Fruit fly (Drosophila melanogaster) whole organism, embryonic: Measurements from ENCODE around the gene VhaSFD.

Experiments
- Ada2b ChIP-seq: fragments of 200-800 bp; sonication (Bioruptor generic); IDR thresholded peaks from 2 replicates; pipeline ENCODE4 v1.3.6; 2022; ENCODE audit warnings: missing biosample characterization, missing genetic modification characterization
- Aef1 ChIP-seq: fragments of 200-800 bp; sonication (Bioruptor generic); IDR thresholded peaks from 3 replicates; pipeline ENCODE4 v1.3.6; 2022; ENCODE audit warnings: missing biosample characterization, missing genetic modification characterization
- CG10431 ChIP-seq: fragments of 200-800 bp; sonication (Bioruptor generic); optimal IDR thresholded peaks from 3 replicates; lab custom pipeline; 2018; ENCODE audit warnings: missing biosample characterization, mild to moderate bottlenecking, missing genetic modification characterization
- CG11085 ChIP-seq: fragments of 200-800 bp; sonication (Bioruptor generic); IDR thresholded peaks from 2 replicates; pipeline ENCODE4 v1.3.6; 2022; ENCODE audit warnings: missing biosample characterization, missing genetic modification characterization
- CG12659 ChIP-seq: fragments of 200-800 bp; sonication (Bioruptor generic); optimal IDR thresholded peaks from 3 replicates; lab custom pipeline; 2017; ENCODE audit warnings: mild to moderate bottlenecking, missing biosample characterization, missing genetic modification reagents, missing genetic modification characterization
- CG12769 ChIP-seq: fragments of 200-800 bp; sonication (Bioruptor generic); optimal IDR thresholded peaks from 2 replicates; lab custom pipeline; 2019; ENCODE audit warnings: missing biosample characterization, mild to moderate bottlenecking, missing genetic modification characterization, moderate library complexity
- CG12942 ChIP-seq: fragments of 200-800 bp; sonication (Bioruptor generic); optimal IDR thresholded peaks from 3 replicates; lab custom pipeline; 2016; ENCODE audit warnings: missing biosample characterization, missing genetic modification characterization
- CG13775 ChIP-seq: fragments of 200-800 bp; sonication (Bioruptor generic); optimal IDR thresholded peaks from 3 replicates; lab custom pipeline; 2017; ENCODE audit warnings: missing biosample characterization, mild to moderate bottlenecking, missing genetic modification characterization
- CG14014 ChIP-seq: fragments of 200-800 bp; sonication (Bioruptor generic); IDR thresholded peaks from 2 replicates; pipeline ENCODE4 v1.3.6; 2022; ENCODE audit warnings: missing biosample characterization, missing genetic modification characterization
- CG15073 ChIP-seq: fragments of 200-800 bp; sonication (Bioruptor generic); optimal IDR thresholded peaks from 2 replicates; lab custom pipeline; 2016; ENCODE audit warnings: missing biosample characterization, missing genetic modification characterization
- CG18599 ChIP-seq: fragments of 200-800 bp; sonication (Bioruptor generic); optimal IDR thresholded peaks from 3 replicates; lab custom pipeline; 2017; ENCODE audit warnings: missing biosample characterization, missing genetic modification characterization, mild to moderate bottlenecking, moderate library complexity, missing genetic modification reagents
- CG2120 ChIP-seq: fragments of 200-800 bp; sonication (Bioruptor generic); optimal IDR thresholded peaks from 3 replicates; lab custom pipeline; 2016; ENCODE audit warnings: missing biosample characterization, missing genetic modification characterization
- CG2129 ChIP-seq: fragments of 200-800 bp; sonication (Bioruptor generic); IDR thresholded peaks from 2 replicates; pipeline ENCODE4 v1.3.6; 2022; ENCODE audit warnings: missing biosample characterization, missing genetic modification characterization; ENCODE audit not compliant: partially characterized antibody
- CG2678 ChIP-seq: fragments of 200-800 bp; sonication (Bioruptor generic); optimal IDR thresholded peaks from 3 replicates; lab custom pipeline; 2019; ENCODE audit warnings: missing biosample characterization, mild to moderate bottlenecking, missing genetic modification characterization, moderate library complexity
- CG7271 ChIP-seq: fragments of 200-800 bp; sonication (Bioruptor generic); optimal IDR thresholded peaks from 2 replicates; lab custom pipeline; 2018; ENCODE audit warnings: missing biosample characterization, mild to moderate bottlenecking, missing genetic modification characterization, moderate library complexity
- CG7745 ChIP-seq: fragments of 200-800 bp; sonication (Bioruptor generic); optimal IDR thresholded peaks from 2 replicates; lab custom pipeline; 2018; ENCODE audit warnings: missing biosample characterization, mild to moderate bottlenecking, missing genetic modification characterization, moderate library complexity
- CG8765 ChIP-seq: fragments of 200-800 bp; sonication (Bioruptor generic); IDR thresholded peaks from 2 replicates; pipeline ENCODE4 v1.3.6; 2022; ENCODE audit warnings: missing biosample characterization, missing genetic modification characterization
- CG9817 ChIP-seq: fragments of 200-800 bp; sonication (Bioruptor generic); optimal IDR thresholded peaks from 2 replicates; lab custom pipeline; 2018; ENCODE audit warnings: missing biosample characterization, mild to moderate bottlenecking, missing genetic modification characterization, moderate library complexity
- CrebB ChIP-seq: fragments of 200-800 bp; sonication (Bioruptor generic); optimal IDR thresholded peaks from 3 replicates; lab custom pipeline; 2018; ENCODE audit warnings: missing biosample characterization, mild to moderate bottlenecking, missing genetic modification characterization
- Deaf1 ChIP-seq: fragments of 200-800 bp; optimal IDR thresholded peaks from 3 replicates; lab custom pipeline; 2019; ENCODE audit warnings: missing biosample characterization, mild to moderate bottlenecking, missing genetic modification characterization, moderate library complexity
- Doc2 ChIP-seq: fragments of 200-800 bp; sonication (Bioruptor generic); IDR thresholded peaks from 2 replicates; pipeline ENCODE4 v1.3.6; 2022; ENCODE audit warnings: missing biosample characterization, missing genetic modification characterization
- E2f2 ChIP-seq: fragments of 200-800 bp; sonication (Bioruptor generic); IDR thresholded peaks from 2 replicates; pipeline ENCODE4 v1.3.6; 2022; ENCODE audit warnings: missing biosample characterization, missing genetic modification characterization
- Fer2 ChIP-seq: fragments of 200-800 bp; sonication (Bioruptor generic); optimal IDR thresholded peaks from 2 replicates; lab custom pipeline; 2018; ENCODE audit warnings: missing biosample characterization, mild to moderate bottlenecking, missing genetic modification characterization, moderate library complexity
- Lim3 ChIP-seq: fragments of 200-800 bp; sonication (Bioruptor generic); IDR thresholded peaks from 2 replicates; pipeline ENCODE4 v1.3.6; 2022; ENCODE audit warnings: missing biosample characterization, missing genetic modification characterization
- NC2α ChIP-seq: fragments of 200-800 bp; sonication (Bioruptor generic); optimal IDR thresholded peaks from 2 replicates; lab custom pipeline; 2016; ENCODE audit warnings: missing biosample characterization, missing genetic modification characterization
- Nf-YA ChIP-seq: fragments of 200-800 bp; sonication (Bioruptor generic); IDR thresholded peaks from 2 replicates; pipeline ENCODE4 v1.3.6; 2022; ENCODE audit warnings: missing biosample characterization, missing genetic modification characterization
- Rx ChIP-seq: fragments of 200-800 bp; sonication (Bioruptor generic); IDR thresholded peaks from 2 replicates; pipeline ENCODE4 v1.3.6; 2022; ENCODE audit warnings: missing biosample characterization, missing genetic modification characterization
- Six4 ChIP-seq: fragments of 200-800 bp; sonication (Bioruptor generic); optimal IDR thresholded peaks from 2 replicates; lab custom pipeline; 2016; ENCODE audit warnings: missing biosample characterization, missing genetic modification characterization
- Sry-δ ChIP-seq: fragments of 200-800 bp; sonication (Bioruptor generic); optimal IDR thresholded peaks from 2 replicates; lab custom pipeline; 2016; ENCODE audit warnings: missing biosample characterization, missing genetic modification characterization
- TFAM ChIP-seq: fragments of 200-800 bp; sonication (Bioruptor generic); optimal IDR thresholded peaks from 2 replicates; lab custom pipeline; 2017; ENCODE audit warnings: missing biosample characterization, missing genetic modification characterization, inconsistent platforms
- Xrp1 ChIP-seq: fragments of 200-800 bp; sonication (Bioruptor generic); IDR thresholded peaks from 2 replicates; pipeline ENCODE4 v1.3.6; 2022; ENCODE audit warnings: missing biosample characterization, missing genetic modification characterization
- al ChIP-seq: fragments of 200-800 bp; sonication (Bioruptor generic); IDR thresholded peaks from 2 replicates; pipeline ENCODE4 v1.3.6; 2022; ENCODE audit warnings: missing biosample characterization, missing genetic modification characterization
- bab2 ChIP-seq: fragments of 200-800 bp; sonication (Bioruptor generic); optimal IDR thresholded peaks from 2 replicates; lab custom pipeline; 2016; ENCODE audit warnings: missing biosample characterization, missing genetic modification characterization
- bowl ChIP-seq: fragments of 200-800 bp; sonication (Bioruptor generic); IDR thresholded peaks from 2 replicates; pipeline ENCODE4 v1.3.6; 2022; ENCODE audit warnings: missing biosample characterization, missing genetic modification characterization
- dimm ChIP-seq: fragments of 200-800 bp; sonication (Bioruptor generic); IDR thresholded peaks from 2 replicates; pipeline ENCODE4 v1.3.6; 2022; ENCODE audit warnings: missing biosample characterization, missing genetic modification characterization
- emc ChIP-seq: fragments of 200-800 bp; sonication (Bioruptor generic); optimal IDR thresholded peaks from 2 replicates; lab custom pipeline; 2016; ENCODE audit warnings: missing biosample characterization, missing genetic modification characterization
- eve ChIP-seq, 2 experiments: fragments of >200 bp; optimal IDR thresholded peaks; 2 replicates each; lab custom pipeline; 2017; ENCODE audit warnings: missing biosample characterization in 2 of 2, missing genetic modification characterization in 2 of 2
- grau ChIP-seq: fragments of 200-800 bp; optimal IDR thresholded peaks from 3 replicates; lab custom pipeline; 2019; ENCODE audit warnings: missing biosample characterization, mild to moderate bottlenecking, missing genetic modification characterization, moderate library complexity
- hkb ChIP-seq, 2 experiments: fragments of 200-800 bp in 1 of 2; fragments of >200 bp in 1 of 2; sonication (Bioruptor generic) in 1 of 2; IDR thresholded peaks in 1 of 2; optimal IDR thresholded peaks in 1 of 2; 2 replicates each; pipeline versions ENCODE4 v1.3.6 to Lab custom; 2017 to 2022; ENCODE audit warnings: missing biosample characterization in 1 of 2, missing genetic modification characterization in 1 of 2
- klu ChIP-seq: fragments of 200-800 bp; sonication (Bioruptor generic); IDR thresholded peaks from 2 replicates; pipeline ENCODE4 v1.3.6; 2022; ENCODE audit warnings: missing biosample characterization, missing genetic modification characterization
- knrl ChIP-seq: fragments of 200-800 bp; sonication (Bioruptor generic); IDR thresholded peaks from 3 replicates; pipeline ENCODE4 v1.3.6; 2022; ENCODE audit warnings: missing biosample characterization, missing genetic modification characterization; ENCODE audit not compliant: partially characterized antibody
- nerfin-1 ChIP-seq: fragments of 200-800 bp; sonication (Bioruptor generic); optimal IDR thresholded peaks from 3 replicates; lab custom pipeline; 2019; ENCODE audit warnings: missing biosample characterization, mild to moderate bottlenecking, missing genetic modification characterization, moderate library complexity
- nom ChIP-seq: fragments of 200-800 bp; sonication (Bioruptor generic); optimal IDR thresholded peaks from 2 replicates; lab custom pipeline; 2017; ENCODE audit warnings: missing biosample characterization, missing genetic modification characterization, mild to moderate bottlenecking, moderate library complexity, missing genetic modification reagents
- org-1 ChIP-seq: fragments of 200-800 bp; sonication (Bioruptor generic); optimal IDR thresholded peaks from 2 replicates; lab custom pipeline; 2017; ENCODE audit warnings: missing biosample characterization, missing genetic modification characterization
- pb ChIP-seq: fragments of 200-800 bp; sonication (Bioruptor generic); optimal IDR thresholded peaks from 3 replicates; lab custom pipeline; 2016; ENCODE audit warnings: missing biosample characterization, missing genetic modification characterization
- pita ChIP-seq: fragments of 200-800 bp; sonication (Bioruptor generic); optimal IDR thresholded peaks from 2 replicates; lab custom pipeline; 2017; ENCODE audit warnings: missing biosample characterization, mild to moderate bottlenecking, missing genetic modification characterization
- pros ChIP-seq: fragments of 200-800 bp; sonication (Bioruptor generic); optimal IDR thresholded peaks from 3 replicates; lab custom pipeline; 2019; ENCODE audit warnings: missing biosample characterization, mild to moderate bottlenecking, missing genetic modification characterization, moderate library complexity
- sens-2 ChIP-seq: fragments of 200-800 bp; sonication (Bioruptor generic); IDR thresholded peaks from 2 replicates; pipeline ENCODE4 v1.3.6; 2022; ENCODE audit warnings: missing biosample characterization, missing genetic modification characterization
- stc ChIP-seq: fragments of 200-800 bp; sonication (Bioruptor generic); IDR thresholded peaks from 2 replicates; pipeline ENCODE4 v1.3.6; 2022; ENCODE audit warnings: missing biosample characterization, missing genetic modification characterization
- tup ChIP-seq: fragments of 200-800 bp; sonication (Bioruptor generic); optimal IDR thresholded peaks from 2 replicates; lab custom pipeline; 2016; ENCODE audit warnings: missing biosample characterization, mild to moderate bottlenecking, missing genetic modification characterization, moderate library complexity
- twi ChIP-seq: fragments of 200-800 bp; optimal IDR thresholded peaks from 2 replicates; lab custom pipeline; 2019; ENCODE audit warnings: missing biosample characterization, mild to moderate bottlenecking, missing genetic modification characterization, moderate library complexity
- vvl ChIP-seq: fragments of 200-800 bp; sonication (Bioruptor generic); IDR thresholded peaks from 2 replicates; pipeline ENCODE4 v1.3.6; 2022; ENCODE audit warnings: missing biosample characterization, missing genetic modification characterization

Gene VhaSFD

DNA sequence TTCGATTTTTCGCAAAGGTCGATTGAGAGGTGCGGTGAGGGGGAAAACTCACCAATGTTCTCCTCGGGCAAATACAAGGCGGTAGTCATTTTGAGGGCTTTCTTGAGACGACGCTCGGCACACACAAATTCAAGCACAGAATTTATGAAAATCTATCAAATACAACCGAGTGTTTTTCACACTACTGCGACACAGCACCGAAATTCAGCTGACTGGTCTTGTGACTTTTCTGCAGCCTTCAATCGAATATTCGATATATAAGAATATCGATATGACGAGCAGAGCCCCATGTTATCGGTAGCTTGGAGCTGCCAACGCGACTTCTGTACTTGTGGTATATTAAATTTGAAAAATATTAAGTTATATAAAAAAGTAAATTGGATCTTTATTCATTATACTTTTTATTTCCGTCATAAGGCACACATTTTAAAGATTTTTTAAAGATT, at the start of gene VhaSFD (continued):
- TF ChIP-seq CG7271 (tag; lab: Kevin White, UChicago) (no peak), CG2120 (GFP tag; lab: Kevin White, UChicago) (peak; percentile 19), Deaf1 (tag; lab: Kevin White, UChicago) (no peak), eve (GFP tag; optimal IDR thresholded peaks at IDR 0.05; lab: Kevin White, UChicago) (no peak), CG10431 (GFP tag; lab: Kevin White, UChicago) (no peak), E2f2 (GFP tag; lab: Robert Waterston, UW) (peak; percentile 75), TFAM (no peak), Nf-YA (no peak), nom (GFP tag; lab: Kevin White, UChicago) (peak; percentile 56), Ada2b (GFP tag; lab: Robert Waterston, UW) (no peak), stc (GFP tag; lab: Robert Waterston, UW) (no peak), CG2129 (GFP tag; lab: Robert Waterston, UW) (no peak), CG2678 (no peak), knrl (peak; percentile 68), emc (GFP tag; lab: Kevin White, UChicago) (no peak), tup (GFP tag; lab: Kevin White, UChicago) (no peak), CG12659 (GFP tag; lab: Kevin White, UChicago) (peak; percentile 63), nerfin-1 (tag; lab: Kevin White, UChicago) (peak; percentile 5), CG12769 (no peak), dimm (GFP tag; lab: Robert Waterston, UW) (no peak), CG11085 (GFP tag; lab: Robert Waterston, UW) (no peak), CG18599 (no peak), Lim3 (no peak), bowl (no peak), Aef1 (GFP tag; lab: Robert Waterston, UW) (no peak), Doc2 (GFP tag; lab: Robert Waterston, UW) (no peak), al (GFP tag; lab: Robert Waterston, UW) (no peak), klu (GFP tag; lab: Robert Waterston, UW) (no peak), Fer2 (peak; percentile 10), pros (GFP tag; lab: Kevin White, UChicago) (no peak), pita (GFP tag; lab: Kevin White, UChicago) (no peak), CG13775 (GFP tag; lab: Kevin White, UChicago) (no peak), CG14014 (GFP tag; lab: Robert Waterston, UW) (no peak), org-1 (GFP tag; lab: Kevin White, UChicago) (no peak), Rx (no peak), pb (GFP tag; lab: Kevin White, UChicago) (no peak), CG8765 (GFP tag; lab: Robert Waterston, UW) (no peak), twi (tag; lab: Kevin White, UChicago) (no peak), CG15073 (no peak), Sry-δ (GFP tag; lab: Kevin White, UChicago) (peak; percentile 23), Six4 (GFP tag; lab: Kevin White, UChicago) (no peak), grau (peak; percentile 42), NC2α (GFP tag; lab: Kevin White, UChicago) (no peak), Xrp1 (GFP tag; lab: Robert Waterston, UW) (no peak), CrebB (tag; lab: Kevin White, UChicago) (peak; percentile 31), CG9817 (tag; lab: Kevin White, UChicago) (no peak), bab2 (GFP tag; lab: Kevin White, UChicago) (no peak), CG12942 (GFP tag; lab: Kevin White, UChicago) (no peak), CG7745 (no peak), hkb (optimal IDR thresholded peaks at IDR 0.05; lab: Kevin White, UChicago) (no peak), hkb (GFP tag; IDR thresholded peaks at IDR 0.05; lab: Robert Waterston, UW) (0 out of 2 replicates have a peak, but pooled peaks have one; percentile 33), sens-2 (GFP tag; lab: Robert Waterston, UW) (no peak), vvl (GFP tag; lab: Robert Waterston, UW) (0 out of 2 replicates have a peak, but pooled peaks have one; percentile 48)
